Worm (Caenorhabditis elegans) whole organism, L3 larva: Measurements from ENCODE around the gene T16G1.4.

Experiments
- R02D3.7 ChIP-seq: fragments of 150-350 bp; optimal IDR thresholded peaks from 2 replicates; lab custom pipeline; 2014; ENCODE audit warnings: missing biosample characterization, missing genetic modification characterization
- ama-1 ChIP-seq: fragments of 150-350 bp; optimal IDR thresholded peaks from 2 replicates; lab custom pipeline; 2018
- ceh-16 ChIP-seq: sonication (generic microtip); optimal IDR thresholded peaks from 2 replicates; lab custom pipeline; 2017; ENCODE audit warnings: missing biosample characterization, missing genetic modification characterization
- ceh-28 ChIP-seq: fragments of 150-350 bp; optimal IDR thresholded peaks from 2 replicates; lab custom pipeline; 2014; ENCODE audit warnings: missing biosample characterization, missing genetic modification reagents, missing genetic modification characterization
- ceh-82 ChIP-seq: fragments of 150-350 bp; optimal IDR thresholded peaks from 2 replicates; lab custom pipeline; 2014; ENCODE audit warnings: missing biosample characterization, missing genetic modification characterization
- ceh-9 ChIP-seq: sonication (generic microtip); optimal IDR thresholded peaks from 2 replicates; lab custom pipeline; 2018; ENCODE audit warnings: missing biosample characterization, missing genetic modification characterization
- daf-12 ChIP-seq: fragments of 150-350 bp; optimal IDR thresholded peaks from 2 replicates; lab custom pipeline; 2014; ENCODE audit warnings: missing biosample characterization, missing genetic modification reagents, missing genetic modification characterization
- egl-27 ChIP-seq: sonication (generic microtip); optimal IDR thresholded peaks from 4 replicates; lab custom pipeline; 2017; ENCODE audit warnings: missing biosample characterization, missing genetic modification reagents, missing genetic modification characterization
- elt-1 ChIP-seq: fragments of 150-350 bp; optimal IDR thresholded peaks from 2 replicates; lab custom pipeline; 2014; ENCODE audit warnings: missing biosample characterization, missing genetic modification characterization
- elt-2 ChIP-seq: sonication (generic microtip); optimal IDR thresholded peaks from 2 replicates; lab custom pipeline; 2016; ENCODE audit warnings: missing genetic modification reagents, mild to moderate bottlenecking, missing genetic modification characterization, missing compliant biosample characterization
- elt-3 ChIP-seq, 3 experiments: fragments of 150-350 bp in 1 of 3; sonication (generic microtip) in 2 of 3; optimal IDR thresholded peaks; 2 replicates in 2 of 3; 4 replicates in 1 of 3; lab custom pipeline; 2014 to 2017; ENCODE audit warnings: missing biosample characterization in 3 of 3, missing genetic modification characterization in 3 of 3
- fkh-10 ChIP-seq: sonication (generic microtip); optimal IDR thresholded peaks from 2 replicates; lab custom pipeline; 2017; ENCODE audit warnings: missing biosample characterization, missing genetic modification reagents, missing genetic modification characterization
- fkh-2 ChIP-seq: fragments of 150-350 bp; optimal IDR thresholded peaks from 2 replicates; lab custom pipeline; 2014; ENCODE audit warnings: missing biosample characterization, missing genetic modification reagents, missing genetic modification characterization
- lin-15B ChIP-seq: fragments of 150-350 bp; optimal IDR thresholded peaks from 2 replicates; lab custom pipeline; 2014; ENCODE audit warnings: missing biosample characterization, missing genetic modification characterization
- lsy-12 ChIP-seq: sonication (generic microtip); optimal IDR thresholded peaks from 2 replicates; lab custom pipeline; 2016; ENCODE audit warnings: mild to moderate bottlenecking, missing genetic modification characterization, missing compliant biosample characterization
- mdl-1 ChIP-seq: fragments of 150-350 bp; optimal IDR thresholded peaks from 2 replicates; lab custom pipeline; 2014; ENCODE audit warnings: missing biosample characterization, missing genetic modification characterization
- mml-1 ChIP-seq: fragments of 150-350 bp; sonication (generic microtip); optimal IDR thresholded peaks from 3 replicates; lab custom pipeline; 2014; ENCODE audit warnings: missing biosample characterization, missing genetic modification characterization
- nfya-1 ChIP-seq: sonication (generic microtip); optimal IDR thresholded peaks from 2 replicates; lab custom pipeline; 2017; ENCODE audit warnings: missing genetic modification characterization, mild to moderate bottlenecking, missing compliant biosample characterization, antibody characterized with exemption, moderate library complexity; ENCODE audit not compliant: insufficient read depth
- nhr-11 ChIP-seq: fragments of 150-350 bp; optimal IDR thresholded peaks from 2 replicates; lab custom pipeline; 2014; ENCODE audit warnings: missing biosample characterization, missing genetic modification characterization
- nhr-12 ChIP-seq: fragments of 150-350 bp; optimal IDR thresholded peaks from 2 replicates; lab custom pipeline; 2014; ENCODE audit warnings: missing biosample characterization, missing genetic modification characterization
- nhr-23 ChIP-seq: fragments of 150-350 bp; optimal IDR thresholded peaks from 2 replicates; lab custom pipeline; 2014; ENCODE audit warnings: missing biosample characterization, missing genetic modification reagents, missing genetic modification characterization
- nhr-25 ChIP-seq: sonication (generic microtip); optimal IDR thresholded peaks from 2 replicates; lab custom pipeline; 2017; ENCODE audit warnings: missing biosample characterization, missing genetic modification characterization
- nhr-76 ChIP-seq: fragments of 150-350 bp; sonication (generic microtip); optimal IDR thresholded peaks from 5 replicates; lab custom pipeline; 2014; ENCODE audit warnings: missing biosample characterization, missing genetic modification characterization
- nhr-77 ChIP-seq: fragments of 150-350 bp; optimal IDR thresholded peaks from 2 replicates; lab custom pipeline; 2014; ENCODE audit warnings: missing biosample characterization, missing genetic modification characterization
- pha-4 ChIP-seq: fragments of 150-350 bp; optimal IDR thresholded peaks from 2 replicates; lab custom pipeline; 2014; ENCODE audit warnings: missing biosample characterization, missing genetic modification reagents, missing genetic modification characterization
- pqm-1 ChIP-seq: fragments of 150-350 bp; optimal IDR thresholded peaks from 2 replicates; lab custom pipeline; 2017; ENCODE audit warnings: missing biosample characterization, missing genetic modification characterization, inconsistent platforms
- sea-2 ChIP-seq: fragments of 150-350 bp; sonication (generic microtip); optimal IDR thresholded peaks from 4 replicates; lab custom pipeline; 2014; ENCODE audit warnings: missing biosample characterization, missing genetic modification reagents, missing genetic modification characterization
- snpc-4 ChIP-seq: fragments of 150-350 bp; optimal IDR thresholded peaks from 2 replicates; lab custom pipeline; 2014; ENCODE audit warnings: missing biosample characterization, missing genetic modification characterization
- unc-62 ChIP-seq: fragments of 150-350 bp; sonication (generic microtip); optimal IDR thresholded peaks from 4 replicates; lab custom pipeline; 2014; ENCODE audit warnings: missing biosample characterization, missing genetic modification reagents, missing genetic modification characterization
- zag-1 ChIP-seq: fragments of 150-350 bp; optimal IDR thresholded peaks from 2 replicates; lab custom pipeline; 2014; ENCODE audit warnings: missing biosample characterization, missing genetic modification characterization
- ztf-11 ChIP-seq: fragments of 150-350 bp; optimal IDR thresholded peaks from 2 replicates; lab custom pipeline; 2014; ENCODE audit warnings: missing biosample characterization, missing genetic modification characterization
- ztf-4 ChIP-seq: fragments of 150-350 bp; optimal IDR thresholded peaks from 2 replicates; lab custom pipeline; 2014; ENCODE audit warnings: missing biosample characterization, missing genetic modification characterization

T16G1.4 gene

ce11 chrV:12922308-12922707, 19.3 kb downstream of the T16G1.4 start, which contains the start of gene dhrs-4:
TSS of gene dhrs-4 (plus strand) at chrV:12922608.
- TF ChIP-seq lin-15B (no peak), snpc-4 (tag; lab: Kevin White, UChicago) (no peak), elt-2 (tag; lab: Kevin White, UChicago) (peak; percentile 6), nhr-11 (tag; lab: Kevin White, UChicago) (no peak), zag-1 (tag; lab: Kevin White, UChicago) (no peak), pqm-1 (tag; lab: Kevin White, UChicago) (peak; percentile 10), nhr-23 (tag; lab: Kevin White, UChicago) (no peak), daf-12 (tag; lab: Kevin White, UChicago) (no peak), ceh-82 (tag; lab: Kevin White, UChicago) (no peak), fkh-10 (no peak), lsy-12 (tag; lab: Kevin White, UChicago) (no peak), fkh-2 (no peak), ceh-28 (tag; lab: Kevin White, UChicago) (no peak), nhr-77 (no peak), nfya-1 (tag; lab: Kevin White, UChicago) (no peak)

ce11 chrV:12921680-12922079, 20.0 kb downstream of the T16G1.4 start:
- TF ChIP-seq pha-4 (tag; lab: Kevin White, UChicago) (peak; percentile 68), ceh-16 (tag; lab: Kevin White, UChicago) (no peak), elt-3 (tag; optimal IDR thresholded peaks at IDR 0.05; lab: Kevin White, UChicago) (no peak), mdl-1 (tag; lab: Kevin White, UChicago) (no peak), unc-62 (GFP tag; lab: Kevin White, UChicago) (no peak), ceh-82 (tag; lab: Kevin White, UChicago) (no peak), nhr-25 (tag; lab: Kevin White, UChicago) (no peak), ama-1 (lab: Kevin White, UChicago) (no peak), pqm-1 (tag; lab: Kevin White, UChicago) (peak; percentile 76), elt-2 (tag; lab: Kevin White, UChicago) (peak; percentile 88), nhr-23 (tag; lab: Kevin White, UChicago) (no peak), ztf-11 (tag; lab: Kevin White, UChicago) (no peak), R02D3.7 (tag; lab: Kevin White, UChicago) (no peak), fkh-2 (no peak)

ce11 chrV:12919705-12920104, 21.9 kb downstream of the T16G1.4 start, which contains the start of gene lipl-1:
TSS of gene lipl-1 (plus strand) at chrV:12919986.
- TF ChIP-seq nhr-12 (tag; lab: Kevin White, UChicago) (no peak), elt-2 (tag; lab: Kevin White, UChicago) (peak; percentile 41), nhr-76 (no peak), pqm-1 (tag; lab: Kevin White, UChicago) (peak; percentile 18), fkh-2 (no peak)

- TF ChIP-seq elt-2 (tag; lab: Kevin White, UChicago) (peak; percentile 88), pqm-1 (tag; lab: Kevin White, UChicago) (peak; percentile 66), nhr-25 (tag; lab: Kevin White, UChicago) (no peak)
Measured at ce11 chrV:12909544-12910157, 32.0 kb downstream of the T16G1.4 start, which contains the start of gene nid-1. TSS of gene nid-1 (plus strand) at chrV:12910107.

- no peak for TF ChIP-seq elt-1 (tag; lab: Kevin White, UChicago)
- no peak for TF ChIP-seq unc-62 (GFP tag; lab: Kevin White, UChicago)
- no peak for TF ChIP-seq egl-27
- no peak for TF ChIP-seq ztf-4 (tag; lab: Kevin White, UChicago)
- no peak for TF ChIP-seq lin-15B
- TF ChIP-seq nhr-12 (tag; lab: Kevin White, UChicago): no peak
- no peak for TF ChIP-seq ztf-11 (tag; lab: Kevin White, UChicago)
- TF ChIP-seq mml-1: no peak
- TF ChIP-seq sea-2: no peak
- TF ChIP-seq daf-12 (tag; lab: Kevin White, UChicago): no peak
- no peak for TF ChIP-seq ceh-9 (tag; lab: Kevin White, UChicago)
- TF ChIP-seq nhr-25 (tag; lab: Kevin White, UChicago): no peak
- no peak for TF ChIP-seq ceh-82 (tag; lab: Kevin White, UChicago)
- no peak for TF ChIP-seq fkh-10
Measured at ce11 chrV:12908614-12909013, 33.0 kb downstream of the T16G1.4 start.
